Worm (Caenorhabditis elegans): ENCODE data around the gene Y105C5A.1268.
"Not testable (repeated sequence)": the region's sequence is repeated elsewhere in the genome, so short reads cannot be mapped to it uniquely, and the experiment has no call there.

Gene Y105C5A.1268

ce11 chrIV:15672994-15673393 is 26.7 kb upstream of the Y105C5A.1268 start:
- TF ChIP-seq cog-1 (tag; optimal IDR thresholded peaks at IDR 0.05) (no peak), T22C8.4 (GFP tag; IDR thresholded peaks at IDR 0.05) (no peak), flt-1 (GFP tag; IDR thresholded peaks at IDR 0.05) (no peak), med-1 (GFP tag; optimal IDR thresholded peaks at IDR 0.05; ENCODE audit: insufficient read depth) (no peak), ref-1 (GFP tag; conservative IDR thresholded peaks at IDR 0.05) (no peak), ztf-23 (GFP tag; IDR thresholded peaks at IDR 0.05) (no peak), ztf-29 (GFP tag; IDR thresholded peaks at IDR 0.05) (no peak), tab-1 (GFP tag; IDR thresholded peaks at IDR 0.05) (no peak)

ce11 chrIV:15658444-15658843 is 12.2 kb upstream of the Y105C5A.1268 start:
- TF ChIP-seq flt-1 (GFP tag; IDR thresholded peaks at IDR 0.05) (no peak), tab-1 (GFP tag; IDR thresholded peaks at IDR 0.05) (no peak), med-1 (GFP tag; optimal IDR thresholded peaks at IDR 0.05; ENCODE audit: insufficient read depth) (no peak)

ce11 chrIV:15648245-15648644 is 2.0 kb upstream of the Y105C5A.1268 start:
- TF ChIP-seq tab-1 (GFP tag; IDR thresholded peaks at IDR 0.05) (no peak), klf-2 (GFP tag; conservative IDR thresholded peaks at IDR 0.05) (no peak), cog-1 (tag; optimal IDR thresholded peaks at IDR 0.05) (no peak), T22C8.4 (GFP tag; IDR thresholded peaks at IDR 0.05) (no peak), ref-1 (GFP tag; conservative IDR thresholded peaks at IDR 0.05) (no peak), ztf-23 (GFP tag; IDR thresholded peaks at IDR 0.05) (no peak), ztf-29 (GFP tag; IDR thresholded peaks at IDR 0.05) (no peak), med-1 (GFP tag; optimal IDR thresholded peaks at IDR 0.05; ENCODE audit: insufficient read depth) (no peak), flt-1 (GFP tag; IDR thresholded peaks at IDR 0.05) (no peak)

- not testable (repeated sequence) for TF ChIP-seq med-1 (GFP tag; optimal IDR thresholded peaks at IDR 0.05; ENCODE audit: insufficient read depth); ref-1 (GFP tag; conservative IDR thresholded peaks at IDR 0.05); klf-2 (GFP tag; conservative IDR thresholded peaks at IDR 0.05)
Observed at ce11 chrIV:15641699-15642098, 4.6 kb downstream of the Y105C5A.1268 start, which contains the start of gene Y105C5A.12. Y105C5A.12 (minus strand) TSS chrIV:15641799.

ce11 chrIV:15640852-15641251 is 5.4 kb downstream of the Y105C5A.1268 start, which contains the start of gene Y105C5A.13:
Y105C5A.13 (plus strand) TSS chrIV:15641231.
- TF ChIP-seq tab-1 (GFP tag; IDR thresholded peaks at IDR 0.05) (no peak), ref-1 (GFP tag; conservative IDR thresholded peaks at IDR 0.05) (no peak), ztf-23 (GFP tag; IDR thresholded peaks at IDR 0.05) (no peak), med-1 (GFP tag; optimal IDR thresholded peaks at IDR 0.05; ENCODE audit: insufficient read depth) (no peak), ztf-29 (GFP tag; IDR thresholded peaks at IDR 0.05) (no peak), klf-2 (GFP tag; conservative IDR thresholded peaks at IDR 0.05) (no peak), T22C8.4 (GFP tag; IDR thresholded peaks at IDR 0.05) (no peak), cog-1 (tag; optimal IDR thresholded peaks at IDR 0.05) (no peak), flt-1 (GFP tag; IDR thresholded peaks at IDR 0.05) (no peak)

ce11 chrIV:15639223-15639622 is 7.0 kb downstream of the Y105C5A.1268 start:
- TF ChIP-seq klf-2 (GFP tag; conservative IDR thresholded peaks at IDR 0.05) (no peak), T22C8.4 (GFP tag; IDR thresholded peaks at IDR 0.05) (no peak), ztf-23 (GFP tag; IDR thresholded peaks at IDR 0.05) (no peak), cog-1 (tag; optimal IDR thresholded peaks at IDR 0.05) (no peak), med-1 (GFP tag; optimal IDR thresholded peaks at IDR 0.05; ENCODE audit: insufficient read depth) (no peak), tab-1 (GFP tag; IDR thresholded peaks at IDR 0.05) (no peak), flt-1 (GFP tag; IDR thresholded peaks at IDR 0.05) (no peak), ztf-29 (GFP tag; IDR thresholded peaks at IDR 0.05) (no peak), ref-1 (GFP tag; conservative IDR thresholded peaks at IDR 0.05) (no peak)

- not testable (repeated sequence) for TF ChIP-seq klf-2 (GFP tag; conservative IDR thresholded peaks at IDR 0.05); tab-1 (GFP tag; IDR thresholded peaks at IDR 0.05); cog-1 (tag; optimal IDR thresholded peaks at IDR 0.05)
Observed at ce11 chrIV:15635462-15635861, 10.8 kb downstream of the Y105C5A.1268 start, which contains the start of gene Y105C5A.10. Y105C5A.10 (plus strand) TSS chrIV:15635762.

ce11 chrIV:15634240-15634789 is 12.0 kb downstream of the Y105C5A.1268 start, which contains the start of gene Y105C5A.1274:
Y105C5A.1274 (plus strand) TSS chrIV:15634739.
- TF ChIP-seq ztf-23 (GFP tag; IDR thresholded peaks at IDR 0.05); tab-1 (GFP tag; IDR thresholded peaks at IDR 0.05); ref-1 (GFP tag; conservative IDR thresholded peaks at IDR 0.05): not testable (repeated sequence)

ce11 chrIV:15631217-15631616 is 15.1 kb downstream of the Y105C5A.1268 start, which contains the start of gene Y105C5A.9:
Y105C5A.9 (plus strand) TSS chrIV:15631517.
- TF ChIP-seq med-1 (GFP tag; optimal IDR thresholded peaks at IDR 0.05; ENCODE audit: insufficient read depth), result no peak
- TF ChIP-seq klf-2 (GFP tag; conservative IDR thresholded peaks at IDR 0.05), result no peak
- no peak for TF ChIP-seq T22C8.4 (GFP tag; IDR thresholded peaks at IDR 0.05)
- no peak for TF ChIP-seq ztf-29 (GFP tag; IDR thresholded peaks at IDR 0.05)
- TF ChIP-seq ztf-23 (GFP tag; IDR thresholded peaks at IDR 0.05), result no peak

ce11 chrIV:15617667-15618066 is 28.6 kb downstream of the Y105C5A.1268 start:
- TF ChIP-seq flt-1 (GFP tag; IDR thresholded peaks at IDR 0.05) (no peak), cog-1 (tag; optimal IDR thresholded peaks at IDR 0.05) (no peak), ztf-29 (GFP tag; IDR thresholded peaks at IDR 0.05) (no peak), tab-1 (GFP tag; IDR thresholded peaks at IDR 0.05) (no peak), med-1 (GFP tag; optimal IDR thresholded peaks at IDR 0.05; ENCODE audit: insufficient read depth) (no peak), ref-1 (GFP tag; conservative IDR thresholded peaks at IDR 0.05) (no peak), klf-2 (GFP tag; conservative IDR thresholded peaks at IDR 0.05) (no peak)

All from whole organism, midembryonic.